Fruit fly (Drosophila melanogaster): ENCODE results near the gene CG14518.

The CG14518 gene

DNA sequence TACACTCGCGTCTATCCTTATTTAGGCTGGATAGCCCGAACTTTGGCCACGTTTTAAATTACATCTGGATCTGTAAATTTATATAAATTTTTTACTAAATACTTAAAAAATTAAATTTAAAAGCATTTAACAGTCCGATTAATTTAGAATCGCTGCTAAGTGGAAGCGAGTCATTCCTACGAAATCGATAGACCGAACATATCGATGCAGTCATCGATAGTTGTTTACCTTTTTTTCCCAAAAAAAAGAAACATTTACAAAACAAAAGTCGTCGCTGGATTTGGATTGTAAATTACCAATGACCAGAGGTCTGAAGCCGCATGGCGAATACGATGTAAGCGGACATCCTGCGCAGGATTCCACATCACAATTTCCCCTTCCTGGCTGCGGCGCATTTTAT is 30.9 kb downstream of the CG14518 start, which contains the start of gene Sirt7 (continued):
- no peak for TF ChIP-seq Fer1 (GFP tag; optimal IDR thresholded peaks at IDR 0.05)
- peak; percentile 91 for TF ChIP-seq Dref (GFP tag; IDR thresholded peaks at IDR 0.05)
- TF ChIP-seq CrebB (tag; optimal IDR thresholded peaks at IDR 0.05), result no peak
- TF ChIP-seq ac (GFP tag; optimal IDR thresholded peaks at IDR 0.05), result no peak
- peak; percentile 21 for TF ChIP-seq CG15514 (GFP tag; optimal IDR thresholded peaks at IDR 0.05)
- TF ChIP-seq Ssrp (tag; optimal IDR thresholded peaks at IDR 0.05), result no peak
- no peak for TF ChIP-seq croc (GFP tag; conservative IDR thresholded peaks at IDR 0.05)
- no peak for TF ChIP-seq aop (GFP tag; IDR thresholded peaks at IDR 0.05)
- no peak for TF ChIP-seq gce (GFP tag; IDR thresholded peaks at IDR 0.05)
- no peak for TF ChIP-seq Kr (GFP tag; optimal IDR thresholded peaks at IDR 0.05)
- TF ChIP-seq yki (optimal IDR thresholded peaks at IDR 0.05), result no peak
- peak; percentile 94 for TF ChIP-seq CG14860 (GFP tag; IDR thresholded peaks at IDR 0.05; ENCODE audit: partially characterized antibody)
- peak; percentile 64; the same call in 1 of the 3 replicates for TF ChIP-seq CG34422 (GFP tag; IDR thresholded peaks at IDR 0.05)
- peak; percentile 92 for TF ChIP-seq CG16813 (GFP tag; IDR thresholded peaks at IDR 0.05; ENCODE audit: partially characterized antibody)
- TF ChIP-seq Doc3 (GFP tag; IDR thresholded peaks at IDR 0.05; ENCODE audit: partially characterized antibody), result peak; percentile 95
- TF ChIP-seq unc-4 (GFP tag; IDR thresholded peaks at IDR 0.05; ENCODE audit: partially characterized antibody), result peak; percentile 96
- peak; percentile 93 for TF ChIP-seq tna (GFP tag; IDR thresholded peaks at IDR 0.05; ENCODE audit: partially characterized antibody)
- no peak for TF ChIP-seq kay (GFP tag; optimal IDR thresholded peaks at IDR 0.05)
- peak; percentile 19 for TF ChIP-seq exex (tag; optimal IDR thresholded peaks at IDR 0.05)
- TF ChIP-seq CG13424 (tag; optimal IDR thresholded peaks at IDR 0.05), result no peak
- peak; percentile 49 for TF ChIP-seq CG14710 (tag; optimal IDR thresholded peaks at IDR 0.05)
- TF ChIP-seq eve (GFP tag; optimal IDR thresholded peaks at IDR 0.05), result no peak
- no peak for TF ChIP-seq btn (GFP tag; optimal IDR thresholded peaks at IDR 0.05)
- TF ChIP-seq CG2889 (GFP tag; IDR thresholded peaks at IDR 0.05), result no peak
- no peak for TF ChIP-seq fru (optimal IDR thresholded peaks at IDR 0.05)
- peak; percentile 86 for TF ChIP-seq nerfin-2 (GFP tag; IDR thresholded peaks at IDR 0.05; ENCODE audit: partially characterized antibody)
- TF ChIP-seq Med (GFP tag), result peak; percentile 62
- TF ChIP-seq Poxn (GFP tag; IDR thresholded peaks at IDR 0.05), result no peak
- TF ChIP-seq CG12659 (GFP tag; optimal IDR thresholded peaks at IDR 0.05), result peak; percentile 30
- TF ChIP-seq Drgx (GFP tag; IDR thresholded peaks at IDR 0.05), result peak; percentile 81
- TF ChIP-seq CG9817 (tag; optimal IDR thresholded peaks at IDR 0.05), result no peak
- no peak for TF ChIP-seq kni (GFP tag; optimal IDR thresholded peaks at IDR 0.05)
- no peak for TF ChIP-seq Awh (GFP tag; IDR thresholded peaks at IDR 0.05)
- TF ChIP-seq bsh (GFP tag; optimal IDR thresholded peaks at IDR 0.05), result peak in 1 of 2 experiments; percentile 79
- no peak for TF ChIP-seq C15 (GFP tag; IDR thresholded peaks at IDR 0.05)
- TF ChIP-seq hbn (GFP tag; IDR thresholded peaks at IDR 0.05; ENCODE audit: partially characterized antibody), result peak; percentile 96
- TF ChIP-seq CG11247 (GFP tag; IDR thresholded peaks at IDR 0.05), result no peak
- TF ChIP-seq stwl (tag; optimal IDR thresholded peaks at IDR 0.05), result peak; percentile 71
- TF ChIP-seq row (GFP tag; IDR thresholded peaks at IDR 0.05), result peak; percentile 55; the same call in 2 of the 3 replicates
- TF ChIP-seq sna (GFP tag; IDR thresholded peaks at IDR 0.05; ENCODE audit: partially characterized antibody), result peak; percentile 94
- peak; percentile 90 for TF ChIP-seq MBD-R2 (GFP tag; IDR thresholded peaks at IDR 0.05)
- TF ChIP-seq mirr (GFP tag; optimal IDR thresholded peaks at IDR 0.05), result no peak
- no peak for TF ChIP-seq Dek (tag; optimal IDR thresholded peaks at IDR 0.05)
- TF ChIP-seq NK7.1 (GFP tag; optimal IDR thresholded peaks at IDR 0.05), result no peak
- TF ChIP-seq CHES-1-like (GFP tag; optimal IDR thresholded peaks at IDR 0.05), result peak; percentile 5
- TF ChIP-seq MESR4 (GFP tag; optimal IDR thresholded peaks at IDR 0.05), result peak; percentile 22
- TF ChIP-seq Dbx (GFP tag; IDR thresholded peaks at IDR 0.05), result no peak
- TF ChIP-seq CG12155 (GFP tag; optimal IDR thresholded peaks at IDR 0.05), result peak; percentile 5
- no peak for TF ChIP-seq CG12104 (GFP tag; optimal IDR thresholded peaks at IDR 0.05)
- no peak for TF ChIP-seq CG8089 (GFP tag; optimal IDR thresholded peaks at IDR 0.05)
- no peak for TF ChIP-seq CG4854 (GFP tag; optimal IDR thresholded peaks at IDR 0.05)

Measured in whole organism, embryonic.